Fruit fly (Drosophila melanogaster) whole organism, wandering third instar larva: ENCODE results near the gene RpL34b.

ENCODE experiments used
- Myc ChIP-seq: fragments of >200 bp; optimal IDR thresholded peaks from 2 replicates; lab custom pipeline; 2017
- N ChIP-seq: fragments of >200 bp; optimal IDR thresholded peaks from 2 replicates; lab custom pipeline; 2018; ENCODE audit warnings: missing biosample characterization, missing external identifiers, missing genetic modification characterization
- lola ChIP-seq: fragments of >200 bp; optimal IDR thresholded peaks from 2 replicates; lab custom pipeline; 2017; ENCODE audit warnings: missing biosample characterization, missing genetic modification characterization
- rgr ChIP-seq: fragments of 200-800 bp; sonication (Bioruptor generic); optimal IDR thresholded peaks from 3 replicates; lab custom pipeline; 2016; ENCODE audit warnings: missing biosample characterization, mild to moderate bottlenecking, missing genetic modification characterization
- usp ChIP-seq: fragments of >200 bp; optimal IDR thresholded peaks from 2 replicates; lab custom pipeline; 2017; ENCODE audit warnings: missing biosample characterization, missing genetic modification characterization

- TF ChIP-seq usp (GFP tag; lab: Kevin White, UChicago), result no peak
- TF ChIP-seq lola, result no peak
- TF ChIP-seq N (GFP tag; lab: Kevin White, UChicago), result no peak
- no peak for TF ChIP-seq Myc (lab: Kevin White, UChicago)
- peak; percentile 94 for TF ChIP-seq rgr (GFP tag; lab: Kevin White, UChicago)
These were observed 7.4 kb downstream of the RpL34b start for dm6 chr3R:9393542-9394025.
